Fruit fly (Drosophila melanogaster) whole organism, embryonic: ENCODE data around the gene CG16957.

Experiments
- Asciz ChIP-seq: fragments of 200-800 bp; sonication (Bioruptor generic); optimal IDR thresholded peaks from 2 replicates; lab custom pipeline; 2017; ENCODE audit warnings: missing biosample characterization, mild to moderate bottlenecking, missing genetic modification characterization, missing genetic modification reagents
- C15 ChIP-seq: fragments of 200-800 bp; sonication (Bioruptor generic); IDR thresholded peaks from 3 replicates; pipeline ENCODE4 v1.3.6; 2022; ENCODE audit warnings: missing biosample characterization, missing genetic modification characterization
- CG10147 ChIP-seq: fragments of 200-800 bp; sonication (Bioruptor generic); optimal IDR thresholded peaks from 2 replicates; lab custom pipeline; 2019; ENCODE audit warnings: missing biosample characterization, mild to moderate bottlenecking, missing genetic modification characterization, moderate library complexity
- CG10543 ChIP-seq: fragments of 200-800 bp; sonication (Bioruptor generic); optimal IDR thresholded peaks from 3 replicates; lab custom pipeline; 2017; ENCODE audit warnings: missing biosample characterization, mild to moderate bottlenecking, missing genetic modification characterization, moderate library complexity
- CG10565 ChIP-seq: fragments of 200-800 bp; sonication (Bioruptor generic); optimal IDR thresholded peaks from 3 replicates; lab custom pipeline; 2016; ENCODE audit warnings: missing biosample characterization, mild to moderate bottlenecking, missing genetic modification characterization
- CG12219 ChIP-seq: fragments of 200-800 bp; sonication (Bioruptor generic); optimal IDR thresholded peaks from 3 replicates; lab custom pipeline; 2018; ENCODE audit warnings: missing biosample characterization, mild to moderate bottlenecking, missing genetic modification characterization
- CG12299 ChIP-seq: fragments of 200-800 bp; sonication (Bioruptor generic); optimal IDR thresholded peaks from 2 replicates; lab custom pipeline; 2018; ENCODE audit warnings: missing biosample characterization, mild to moderate bottlenecking, missing genetic modification characterization
- CG13296 ChIP-seq: fragments of 200-800 bp; sonication (Bioruptor generic); optimal IDR thresholded peaks from 3 replicates; lab custom pipeline; 2018; ENCODE audit warnings: missing biosample characterization, mild to moderate bottlenecking, missing genetic modification characterization
- CG14441 ChIP-seq: fragments of 200-800 bp; sonication (Bioruptor generic); IDR thresholded peaks from 2 replicates; pipeline ENCODE4 v1.3.6; 2022; ENCODE audit warnings: missing biosample characterization, missing genetic modification characterization
- CG14860 ChIP-seq: fragments of 200-800 bp; sonication (Bioruptor generic); IDR thresholded peaks from 3 replicates; pipeline ENCODE4 v1.3.6; 2022; ENCODE audit warnings: missing biosample characterization, missing genetic modification characterization; ENCODE audit not compliant: partially characterized antibody
- CG18764 ChIP-seq: fragments of 200-800 bp; sonication (Bioruptor generic); optimal IDR thresholded peaks from 3 replicates; lab custom pipeline; 2016; ENCODE audit warnings: missing biosample characterization, missing genetic modification characterization
- CG30020 ChIP-seq: fragments of 200-800 bp; optimal IDR thresholded peaks from 2 replicates; lab custom pipeline; 2019; ENCODE audit warnings: missing biosample characterization, mild to moderate bottlenecking, missing genetic modification characterization, moderate library complexity
- CG3726 ChIP-seq: fragments of 200-800 bp; sonication (Bioruptor generic); IDR thresholded peaks from 3 replicates; pipeline ENCODE4, ENCODE4 v1.3.6; 2022; ENCODE audit warnings: missing biosample characterization, missing genetic modification characterization
- CG4404 ChIP-seq: fragments of 200-800 bp; sonication (Bioruptor generic); IDR thresholded peaks from 2 replicates; pipeline ENCODE4 v1.3.6; 2022; ENCODE audit warnings: missing biosample characterization, missing genetic modification characterization
- CG6683 ChIP-seq: fragments of 200-800 bp; sonication (Bioruptor generic); optimal IDR thresholded peaks from 2 replicates; lab custom pipeline; 2017; ENCODE audit warnings: missing biosample characterization, mild to moderate bottlenecking, missing genetic modification characterization, missing genetic modification reagents
- CG6689 ChIP-seq: fragments of 200-800 bp; sonication (Bioruptor generic); IDR thresholded peaks from 2 replicates; pipeline ENCODE4 v1.3.6; 2022; ENCODE audit warnings: missing biosample characterization, missing genetic modification characterization
- CG6765 ChIP-seq: fragments of 200-800 bp; sonication (Bioruptor generic); optimal IDR thresholded peaks from 3 replicates; lab custom pipeline; 2017; ENCODE audit warnings: missing biosample characterization, mild to moderate bottlenecking, missing genetic modification characterization
- CG7839 ChIP-seq: fragments of 200-800 bp; sonication (Bioruptor generic); optimal IDR thresholded peaks from 3 replicates; lab custom pipeline; 2018; ENCODE audit warnings: missing biosample characterization, mild to moderate bottlenecking, missing genetic modification characterization, moderate library complexity
- CG8281 ChIP-seq: fragments of 200-800 bp; sonication (Bioruptor generic); optimal IDR thresholded peaks from 2 replicates; lab custom pipeline; 2018; ENCODE audit warnings: missing biosample characterization, mild to moderate bottlenecking, missing genetic modification characterization, moderate library complexity
- CG9437 ChIP-seq: fragments of 200-800 bp; sonication (Bioruptor generic); optimal IDR thresholded peaks from 2 replicates; lab custom pipeline; 2018; ENCODE audit warnings: missing biosample characterization, mild to moderate bottlenecking, missing genetic modification characterization
- CrebB ChIP-seq: fragments of 200-800 bp; sonication (Bioruptor generic); optimal IDR thresholded peaks from 3 replicates; lab custom pipeline; 2018; ENCODE audit warnings: missing biosample characterization, mild to moderate bottlenecking, missing genetic modification characterization
- Dll ChIP-seq: fragments of 200-800 bp; sonication (Bioruptor generic); IDR thresholded peaks from 4 replicates; pipeline ENCODE4 v1.3.6; 2022; ENCODE audit warnings: missing biosample characterization, missing genetic modification characterization; ENCODE audit not compliant: partially characterized antibody
- Fer1 ChIP-seq: fragments of 200-800 bp; sonication (Bioruptor generic); optimal IDR thresholded peaks from 2 replicates; lab custom pipeline; 2017; ENCODE audit warnings: missing biosample characterization, mild to moderate bottlenecking, missing genetic modification characterization
- H15 ChIP-seq: fragments of 200-800 bp; sonication (Bioruptor generic); IDR thresholded peaks from 3 replicates; pipeline ENCODE4 v1.3.6; 2022; ENCODE audit warnings: missing biosample characterization, missing genetic modification characterization
- Hey ChIP-seq: fragments of 200-800 bp; sonication (Bioruptor generic); optimal IDR thresholded peaks from 3 replicates; lab custom pipeline; 2018; ENCODE audit warnings: missing biosample characterization, mild to moderate bottlenecking, missing genetic modification characterization
- NC2β ChIP-seq: fragments of 200-800 bp; sonication (Bioruptor generic); optimal IDR thresholded peaks from 2 replicates; lab custom pipeline; 2016; ENCODE audit warnings: missing biosample characterization, missing genetic modification characterization
- Scr ChIP-seq: fragments of 200-800 bp; sonication (Bioruptor generic); IDR thresholded peaks from 2 replicates; pipeline ENCODE4 v1.3.6; 2022; ENCODE audit warnings: missing biosample characterization, missing genetic modification characterization; ENCODE audit not compliant: partially characterized antibody
- Vsx1 ChIP-seq: fragments of 200-800 bp; sonication (Bioruptor generic); optimal IDR thresholded peaks from 2 replicates; lab custom pipeline; 2017; ENCODE audit warnings: missing biosample characterization, mild to moderate bottlenecking, missing genetic modification characterization, missing genetic modification reagents
- ara ChIP-seq: fragments of 200-800 bp; sonication (Bioruptor generic); IDR thresholded peaks from 2 replicates; pipeline ENCODE4 v1.3.6; 2022; ENCODE audit warnings: missing biosample characterization, missing genetic modification characterization
- esg ChIP-seq: fragments of 200-800 bp; sonication (Bioruptor generic); conservative IDR thresholded peaks from 2 replicates; pipeline ENCODE4 v1.3.6; 2022; ENCODE audit warnings: missing biosample characterization, missing genetic modification characterization
- grau ChIP-seq: fragments of 200-800 bp; optimal IDR thresholded peaks from 3 replicates; lab custom pipeline; 2019; ENCODE audit warnings: missing biosample characterization, mild to moderate bottlenecking, missing genetic modification characterization, moderate library complexity
- jigr1 ChIP-seq: fragments of 200-800 bp; sonication (Bioruptor generic); IDR thresholded peaks from 3 replicates; pipeline ENCODE4 v1.3.6; 2022; ENCODE audit warnings: missing biosample characterization, missing genetic modification characterization
- klu ChIP-seq: fragments of 200-800 bp; sonication (Bioruptor generic); IDR thresholded peaks from 2 replicates; pipeline ENCODE4 v1.3.6; 2022; ENCODE audit warnings: missing biosample characterization, missing genetic modification characterization
- kni ChIP-seq: fragments of 200-800 bp; sonication (Bioruptor generic); optimal IDR thresholded peaks from 3 replicates; lab custom pipeline; 2017; ENCODE audit warnings: mild to moderate bottlenecking, missing biosample characterization, missing genetic modification reagents, missing genetic modification characterization
- lola ChIP-seq, 3 experiments: fragments of >200 bp in 2 of 3; fragments of 200-800 bp in 1 of 3; sonication (Bioruptor generic) in 1 of 3; optimal IDR thresholded peaks; 2 replicates each; lab custom pipeline; 2017 to 2019; ENCODE audit warnings: missing biosample characterization in 3 of 3, missing genetic modification characterization in 3 of 3, mild to moderate bottlenecking in 1 of 3, moderate library complexity in 1 of 3
- luna ChIP-seq: fragments of 200-800 bp; sonication (Bioruptor generic); optimal IDR thresholded peaks from 2 replicates; lab custom pipeline; 2016; ENCODE audit warnings: missing biosample characterization, missing genetic modification characterization
- nau ChIP-seq: fragments of 200-800 bp; sonication (Bioruptor generic); optimal IDR thresholded peaks from 3 replicates; lab custom pipeline; 2017; ENCODE audit warnings: missing biosample characterization, mild to moderate bottlenecking, missing genetic modification characterization, missing genetic modification reagents
- ranshi ChIP-seq: fragments of 200-800 bp; sonication (Bioruptor generic); IDR thresholded peaks from 2 replicates; pipeline ENCODE4 v1.3.6; 2022; ENCODE audit warnings: missing biosample characterization, missing genetic modification characterization
- ro ChIP-seq: fragments of 200-800 bp; sonication (Bioruptor generic); IDR thresholded peaks from 2 replicates; pipeline ENCODE4 v1.3.6; 2022; ENCODE audit warnings: missing biosample characterization, missing genetic modification characterization
- so ChIP-seq: fragments of 200-800 bp; sonication (Bioruptor generic); IDR thresholded peaks from 3 replicates; pipeline ENCODE4 v1.3.6; 2022; ENCODE audit warnings: missing biosample characterization, missing genetic modification characterization
- tap ChIP-seq: fragments of 200-800 bp; optimal IDR thresholded peaks from 3 replicates; lab custom pipeline; 2019; ENCODE audit warnings: missing biosample characterization, mild to moderate bottlenecking, missing genetic modification characterization, moderate library complexity
- unpg ChIP-seq: fragments of 200-800 bp; sonication (Bioruptor generic); optimal IDR thresholded peaks from 3 replicates; lab custom pipeline; 2018; ENCODE audit warnings: missing biosample characterization, mild to moderate bottlenecking, missing genetic modification characterization, moderate library complexity
- vvl ChIP-seq: fragments of 200-800 bp; sonication (Bioruptor generic); IDR thresholded peaks from 2 replicates; pipeline ENCODE4 v1.3.6; 2022; ENCODE audit warnings: missing biosample characterization, missing genetic modification characterization
- z ChIP-seq: fragments of 200-800 bp; sonication (Bioruptor generic); IDR thresholded peaks from 3 replicates; pipeline ENCODE4 v1.3.6; 2022; ENCODE audit warnings: missing biosample characterization, missing genetic modification characterization

The CG16957 gene

DNA sequence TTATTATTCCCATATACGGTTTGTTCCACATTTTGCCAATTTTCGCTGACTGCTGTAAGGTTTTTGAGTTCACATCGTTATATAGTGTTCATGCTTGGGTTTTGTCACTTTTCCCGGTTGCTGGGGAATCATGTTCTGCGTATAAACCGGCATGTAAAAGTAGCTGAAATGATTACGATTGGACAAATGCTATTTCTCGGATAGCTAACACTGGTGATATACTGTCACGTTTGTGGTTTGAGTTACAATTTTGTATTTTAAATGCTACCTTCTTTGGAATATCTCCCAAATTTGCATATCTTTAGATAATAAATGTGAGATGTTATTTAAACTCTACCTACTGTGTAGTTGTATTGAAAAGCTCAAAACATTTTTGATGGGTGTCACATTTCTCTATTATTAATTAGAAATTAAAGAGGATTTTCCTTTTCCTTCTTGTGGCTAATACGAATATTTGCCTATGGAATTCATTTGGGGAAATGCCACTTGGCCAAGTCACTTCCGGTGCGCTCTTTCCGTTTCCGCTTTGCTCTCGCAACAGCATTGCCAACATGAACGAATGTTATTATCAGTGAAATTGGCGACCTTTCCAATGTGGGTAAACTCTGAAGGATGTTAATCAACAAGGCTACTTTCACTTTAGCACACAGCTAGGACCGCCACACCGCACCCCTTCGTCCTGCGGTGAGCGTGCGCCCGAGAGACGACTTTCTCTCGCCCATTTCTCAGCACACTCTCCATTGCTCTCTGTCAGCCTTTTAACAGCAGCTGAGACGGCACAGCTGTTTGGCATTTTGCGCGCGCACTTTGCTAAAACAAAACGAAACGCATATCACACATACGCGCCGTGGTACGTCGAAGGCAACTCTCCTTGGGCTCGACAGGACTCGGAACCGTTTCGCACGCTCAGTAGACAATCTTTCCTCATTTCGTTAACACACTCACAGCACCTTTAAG is 18.8 kb upstream of the CG16957 start, which contains the start of the genes CG16956, CG42784 and CG43850 (continued):
- TF ChIP-seq CrebB (peak; percentile 85), CG10147 (peak; percentile 56), Hey (tag; lab: Kevin White, UChicago) (peak; percentile 54), CG9437 (peak; percentile 30), nau (GFP tag; lab: Kevin White, UChicago) (peak; percentile 65), CG10543 (GFP tag; lab: Kevin White, UChicago) (peak; percentile 83), Vsx1 (GFP tag; lab: Kevin White, UChicago) (peak; percentile 65), Asciz (peak; percentile 68), CG6765 (peak; percentile 90), CG8281 (tag; lab: Kevin White, UChicago) (peak; percentile 11)

DNA sequence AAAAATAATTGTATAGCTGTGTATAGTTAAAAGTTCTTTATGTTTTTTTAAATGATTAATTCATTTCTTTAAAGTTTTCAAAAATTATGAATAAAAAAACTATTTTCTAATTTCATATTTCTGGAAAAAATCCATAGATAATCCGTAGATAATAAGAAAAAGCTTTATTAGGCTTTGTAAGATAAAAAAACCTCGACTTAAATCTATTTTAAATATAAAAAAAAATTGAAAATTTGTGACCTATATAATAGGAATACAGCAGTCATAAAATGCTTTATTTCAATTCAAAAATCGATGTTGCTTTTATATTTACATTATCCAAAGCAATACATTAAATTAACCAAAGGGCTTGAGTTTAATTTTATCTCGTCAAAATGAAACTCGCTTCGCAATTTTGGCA is 16.2 kb upstream of the CG16957 start, which contains the start of gene Flad2:
Flad2 (plus strand) TSS at position 301 of the 400 bp plus-strand sequence.
- TF ChIP-seq CG6683 (GFP tag; lab: Kevin White, UChicago) (no peak), esg (GFP tag; lab: Robert Waterston, UW) (no peak), lola (GFP tag; optimal IDR thresholded peaks at IDR 0.05; lab: Kevin White, UChicago) (no peak), CG4404 (GFP tag; lab: Robert Waterston, UW) (no peak), so (GFP tag; lab: Robert Waterston, UW) (no peak), Scr (GFP tag; lab: Robert Waterston, UW) (no peak), ro (GFP tag; lab: Robert Waterston, UW) (no peak), Dll (GFP tag; lab: Robert Waterston, UW) (no peak), Fer1 (GFP tag; lab: Kevin White, UChicago) (no peak), CG7839 (no peak), ranshi (no peak)

DNA sequence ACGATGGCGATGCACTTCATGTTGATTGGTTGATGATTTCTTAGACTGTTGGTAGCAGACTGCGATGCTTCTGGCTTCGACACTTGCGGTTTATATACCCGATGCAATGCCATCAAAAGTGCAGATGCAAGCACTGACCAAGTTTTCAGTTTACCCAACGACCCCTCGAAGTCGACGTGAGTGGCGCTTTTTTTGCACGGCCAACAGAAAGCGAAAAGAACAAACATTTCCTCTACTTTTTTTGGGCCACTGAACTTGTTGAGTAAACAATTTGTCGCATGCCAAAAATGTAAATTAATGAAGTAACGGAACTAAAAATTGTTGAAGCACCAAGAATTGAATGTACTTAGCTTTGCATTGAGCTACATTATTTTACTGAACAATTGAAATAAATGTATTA is 15.6 kb upstream of the CG16957 start, which contains the start of gene Vm34Ca:
Vm34Ca (minus strand) TSS at position 66 of the 400 bp plus-strand sequence.
- TF ChIP-seq CG14860 (GFP tag; lab: Robert Waterston, UW): 0 out of 3 replicates have a peak, but pooled peaks have one; percentile 12
- TF ChIP-seq z (GFP tag; lab: Robert Waterston, UW): no peak
- TF ChIP-seq, all 482 proteins: peak for 1

DNA sequence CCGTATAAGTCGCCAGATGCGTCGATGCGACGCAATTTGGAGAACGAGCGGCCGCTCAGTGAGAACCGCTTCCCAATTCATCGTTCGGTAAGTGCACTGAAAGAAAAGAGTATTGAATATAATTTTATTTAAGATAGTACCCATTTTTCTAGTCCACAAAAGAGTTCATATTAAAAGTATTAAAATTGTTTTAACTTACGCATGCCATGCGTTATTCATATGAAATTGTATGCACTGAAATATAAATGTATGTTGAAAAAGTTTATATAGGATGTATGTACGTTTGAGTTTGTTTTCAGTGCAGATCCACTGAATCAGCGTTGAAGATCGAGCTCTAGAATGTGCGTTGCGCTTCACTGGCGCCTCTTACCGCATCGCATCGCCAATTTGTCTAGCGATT is 3.6 kb upstream of the CG16957 start:
- no peak for TF ChIP-seq NC2β
- no peak for TF ChIP-seq CG12219 (GFP tag; lab: Kevin White, UChicago)
- TF ChIP-seq luna (GFP tag; lab: Kevin White, UChicago): no peak
- no peak for TF ChIP-seq kni (GFP tag; lab: Kevin White, UChicago)
- TF ChIP-seq vvl (GFP tag; lab: Robert Waterston, UW): no peak
- TF ChIP-seq H15 (GFP tag; lab: Robert Waterston, UW): no peak
- no peak for TF ChIP-seq C15
- TF ChIP-seq CG3726 (GFP tag; lab: Robert Waterston, UW): no peak
- no peak for TF ChIP-seq CG10565 (GFP tag; lab: Kevin White, UChicago)
- TF ChIP-seq grau (tag; lab: Kevin White, UChicago): peak; percentile 29
- TF ChIP-seq CG14441 (GFP tag; lab: Robert Waterston, UW): no peak
- no peak for TF ChIP-seq CG12299 (tag; lab: Kevin White, UChicago)
- no peak for TF ChIP-seq jigr1 (GFP tag; lab: Robert Waterston, UW)
- no peak for TF ChIP-seq CG30020 (tag; lab: Kevin White, UChicago)
- TF ChIP-seq CG13296: no peak
- peak; percentile 17 for TF ChIP-seq unpg (GFP tag; lab: Kevin White, UChicago)
- no peak for TF ChIP-seq tap (tag; lab: Kevin White, UChicago)
- no peak for TF ChIP-seq CG18764 (GFP tag; lab: Kevin White, UChicago)
- TF ChIP-seq lola (GFP tag; optimal IDR thresholded peaks at IDR 0.05; lab: Kevin White, UChicago): no peak
- TF ChIP-seq CG6689 (GFP tag; lab: Robert Waterston, UW): no peak
- TF ChIP-seq ara (GFP tag; lab: Robert Waterston, UW): no peak
- no peak for TF ChIP-seq klu (GFP tag; lab: Robert Waterston, UW)
